Fruit fly (Drosophila melanogaster) whole organism, prepupa: ENCODE measurements around the gene pic.

Experiments used
- Blimp-1 ChIP-seq: fragments of 200-800 bp; sonication (Bioruptor generic); optimal IDR thresholded peaks from 3 replicates; lab custom pipeline; 2017; ENCODE audit warnings: missing biosample characterization, missing genetic modification characterization, mild to moderate bottlenecking, moderate library complexity, missing genetic modification reagents
- CG10631 ChIP-seq: fragments of 200-800 bp; sonication (Bioruptor generic); optimal IDR thresholded peaks from 2 replicates; lab custom pipeline; 2016; ENCODE audit warnings: missing biosample characterization, missing genetic modification characterization
- CG10669 ChIP-seq: fragments of 200-800 bp; sonication (Bioruptor generic); optimal IDR thresholded peaks from 3 replicates; lab custom pipeline; 2018; ENCODE audit warnings: missing biosample characterization, mild to moderate bottlenecking, missing genetic modification characterization, moderate library complexity
- CG11294 ChIP-seq: fragments of 200-800 bp; sonication (Bioruptor generic); IDR thresholded peaks from 2 replicates; pipeline ENCODE4 v1.3.6; 2022; ENCODE audit warnings: missing biosample characterization, missing genetic modification characterization
- CG11902 ChIP-seq: fragments of 200-800 bp; sonication (Bioruptor generic); optimal IDR thresholded peaks from 3 replicates; lab custom pipeline; 2016; ENCODE audit warnings: missing biosample characterization, missing genetic modification characterization
- CG15336 ChIP-seq: fragments of 200-800 bp; sonication (Bioruptor generic); IDR thresholded peaks from 2 replicates; pipeline ENCODE4 v1.3.6; 2022; ENCODE audit warnings: missing biosample characterization, missing genetic modification characterization
- CG1621 ChIP-seq: fragments of 200-800 bp; sonication (Bioruptor generic); optimal IDR thresholded peaks from 3 replicates; lab custom pipeline; 2018; ENCODE audit warnings: missing biosample characterization, mild to moderate bottlenecking, missing genetic modification characterization
- CG16779 ChIP-seq: fragments of 200-800 bp; sonication (Bioruptor generic); optimal IDR thresholded peaks from 3 replicates; lab custom pipeline; 2017; ENCODE audit warnings: missing biosample characterization, mild to moderate bottlenecking, missing genetic modification characterization
- CG31627 ChIP-seq: fragments of 200-800 bp; sonication (Bioruptor generic); optimal IDR thresholded peaks from 3 replicates; lab custom pipeline; 2016; ENCODE audit warnings: missing biosample characterization, missing genetic modification characterization
- CG32006 ChIP-seq: fragments of 200-800 bp; sonication (Bioruptor generic); optimal IDR thresholded peaks from 3 replicates; lab custom pipeline; 2017; ENCODE audit warnings: missing biosample characterization, mild to moderate bottlenecking, missing genetic modification characterization
- CG34406 ChIP-seq: fragments of 200-800 bp; sonication (Bioruptor generic); optimal IDR thresholded peaks from 3 replicates; lab custom pipeline; 2016; ENCODE audit warnings: missing biosample characterization, missing genetic modification characterization
- CG3919 ChIP-seq: fragments of 200-800 bp; sonication (Bioruptor generic); optimal IDR thresholded peaks from 3 replicates; lab custom pipeline; 2016; ENCODE audit warnings: missing biosample characterization, missing genetic modification characterization
- CG6163 ChIP-seq: fragments of 200-800 bp; sonication (Bioruptor generic); IDR thresholded peaks from 3 replicates; pipeline ENCODE4 v1.3.6; 2022; ENCODE audit warnings: missing biosample characterization, missing genetic modification characterization
- CG6276 ChIP-seq: fragments of 200-800 bp; sonication (Bioruptor generic); optimal IDR thresholded peaks from 2 replicates; lab custom pipeline; 2017; ENCODE audit warnings: missing biosample characterization, mild to moderate bottlenecking, missing genetic modification characterization
- CG6808 ChIP-seq: fragments of 200-800 bp; sonication (Bioruptor generic); optimal IDR thresholded peaks from 3 replicates; lab custom pipeline; 2017; ENCODE audit warnings: missing biosample characterization, missing genetic modification characterization, mild to moderate bottlenecking, moderate library complexity, missing genetic modification reagents
- CG8119 ChIP-seq: fragments of 200-800 bp; sonication (Bioruptor generic); IDR thresholded peaks from 3 replicates; pipeline ENCODE4 v1.3.6; 2022; ENCODE audit warnings: missing biosample characterization, missing genetic modification characterization
- CG8632 ChIP-seq: fragments of 200-800 bp; sonication (Bioruptor generic); optimal IDR thresholded peaks from 3 replicates; lab custom pipeline; 2016; ENCODE audit warnings: missing biosample characterization, missing genetic modification characterization
- CG9139 ChIP-seq: fragments of 200-800 bp; sonication (Bioruptor generic); optimal IDR thresholded peaks from 3 replicates; lab custom pipeline; 2017; ENCODE audit warnings: missing biosample characterization, mild to moderate bottlenecking, missing genetic modification characterization
- Eip75B ChIP-seq: fragments of 200-800 bp; sonication (Bioruptor generic); optimal IDR thresholded peaks from 3 replicates; lab custom pipeline; 2016; ENCODE audit warnings: missing biosample characterization, missing genetic modification characterization
- Eip78C ChIP-seq: fragments of 200-800 bp; sonication (Bioruptor generic); peaks from one replicate; lab custom pipeline; 2016; ENCODE audit warnings: missing biosample characterization, missing genetic modification characterization
- Eip93F ChIP-seq: fragments of 200-800 bp; sonication (Bioruptor generic); optimal IDR thresholded peaks from 2 replicates; lab custom pipeline; 2016; ENCODE audit warnings: missing biosample characterization, mild to moderate bottlenecking, missing genetic modification characterization
- Ets21C ChIP-seq: fragments of 200-800 bp; sonication (Bioruptor generic); optimal IDR thresholded peaks from 3 replicates; lab custom pipeline; 2016; ENCODE audit warnings: missing biosample characterization, missing genetic modification characterization
- Ets96B ChIP-seq: fragments of 200-800 bp; optimal IDR thresholded peaks from 2 replicates; lab custom pipeline; 2019; ENCODE audit warnings: missing biosample characterization, mild to moderate bottlenecking, missing genetic modification characterization, moderate library complexity
- Hr39 ChIP-seq: fragments of 200-800 bp; sonication (Bioruptor generic); optimal IDR thresholded peaks from 2 replicates; lab custom pipeline; 2016; ENCODE audit warnings: missing biosample characterization, missing genetic modification characterization
- Hr4 ChIP-seq: fragments of 200-800 bp; sonication (Bioruptor generic); optimal IDR thresholded peaks from 3 replicates; lab custom pipeline; 2016; ENCODE audit warnings: missing biosample characterization, missing genetic modification characterization
- Lpt ChIP-seq: fragments of 200-800 bp; sonication (Bioruptor generic); optimal IDR thresholded peaks from 3 replicates; lab custom pipeline; 2016; ENCODE audit warnings: missing biosample characterization, missing genetic modification characterization
- Met ChIP-seq: fragments of 200-800 bp; sonication (Bioruptor generic); optimal IDR thresholded peaks from 3 replicates; lab custom pipeline; 2016; ENCODE audit warnings: missing biosample characterization, missing genetic modification characterization
- OdsH ChIP-seq: fragments of 200-800 bp; sonication (Bioruptor generic); optimal IDR thresholded peaks from 3 replicates; lab custom pipeline; 2016; ENCODE audit warnings: missing biosample characterization, missing genetic modification characterization
- Smox ChIP-seq: fragments of 200-800 bp; sonication (Bioruptor generic); optimal IDR thresholded peaks from 3 replicates; lab custom pipeline; 2016; ENCODE audit warnings: missing biosample characterization, missing genetic modification characterization
- Sox102F ChIP-seq: fragments of 200-800 bp; sonication (Bioruptor generic); optimal IDR thresholded peaks from 2 replicates; lab custom pipeline; 2016; ENCODE audit warnings: missing biosample characterization, mild to moderate bottlenecking, missing genetic modification characterization
- Sox14 ChIP-seq: fragments of 200-800 bp; sonication (Bioruptor generic); optimal IDR thresholded peaks from 3 replicates; lab custom pipeline; 2016; ENCODE audit warnings: missing biosample characterization, missing genetic modification characterization
- Sox15 ChIP-seq: fragments of 200-800 bp; sonication (Bioruptor generic); optimal IDR thresholded peaks from 3 replicates; lab custom pipeline; 2016; ENCODE audit warnings: missing biosample characterization, missing genetic modification characterization
- achi ChIP-seq: fragments of 200-800 bp; sonication (Bioruptor generic); optimal IDR thresholded peaks from 3 replicates; lab custom pipeline; 2016; ENCODE audit warnings: missing biosample characterization, missing genetic modification characterization
- cyc ChIP-seq: fragments of 200-800 bp; sonication (Bioruptor generic); optimal IDR thresholded peaks from 3 replicates; lab custom pipeline; 2016; ENCODE audit warnings: missing biosample characterization, missing genetic modification characterization
- dac ChIP-seq: fragments of 200-800 bp; sonication (Bioruptor generic); optimal IDR thresholded peaks from 2 replicates; lab custom pipeline; 2017; ENCODE audit warnings: missing biosample characterization, mild to moderate bottlenecking, missing genetic modification characterization
- dsx ChIP-seq: fragments of 200-800 bp; optimal IDR thresholded peaks from 3 replicates; lab custom pipeline; 2019; ENCODE audit warnings: missing biosample characterization, mild to moderate bottlenecking, missing genetic modification characterization, moderate library complexity; ENCODE audit not compliant: poor library complexity, severe bottlenecking
- eg ChIP-seq: fragments of 200-800 bp; sonication (Bioruptor generic); IDR thresholded peaks from 3 replicates; pipeline ENCODE4 v1.3.6; 2022; ENCODE audit warnings: missing biosample characterization, missing genetic modification characterization
- esn ChIP-seq: fragments of 200-800 bp; sonication (Bioruptor generic); optimal IDR thresholded peaks from 2 replicates; lab custom pipeline; 2016; ENCODE audit warnings: missing biosample characterization, mild to moderate bottlenecking, missing genetic modification characterization, moderate library complexity
- fd59A ChIP-seq: fragments of 200-800 bp; sonication (Bioruptor generic); optimal IDR thresholded peaks from 2 replicates; lab custom pipeline; 2017; ENCODE audit warnings: missing biosample characterization, mild to moderate bottlenecking, missing genetic modification characterization, missing genetic modification reagents
- fd85E ChIP-seq: fragments of 200-800 bp; sonication (Bioruptor generic); optimal IDR thresholded peaks from 3 replicates; lab custom pipeline; 2016; ENCODE audit warnings: missing biosample characterization, missing genetic modification characterization
- fkh ChIP-seq: fragments of 200-800 bp; sonication (Bioruptor generic); optimal IDR thresholded peaks from 3 replicates; lab custom pipeline; 2017; ENCODE audit warnings: missing biosample characterization, mild to moderate bottlenecking, missing genetic modification characterization, moderate library complexity
- lz ChIP-seq: fragments of 200-800 bp; sonication (Bioruptor generic); optimal IDR thresholded peaks from 3 replicates; lab custom pipeline; 2016; ENCODE audit warnings: missing biosample characterization, missing genetic modification characterization
- net ChIP-seq: fragments of 200-800 bp; sonication (Bioruptor generic); optimal IDR thresholded peaks from 3 replicates; lab custom pipeline; 2016; ENCODE audit warnings: missing biosample characterization, missing genetic modification characterization
- pdm3 ChIP-seq: fragments of 200-800 bp; sonication (Bioruptor generic); optimal IDR thresholded peaks from 3 replicates; lab custom pipeline; 2016; ENCODE audit warnings: missing biosample characterization, missing genetic modification characterization
- salr ChIP-seq, 2 experiments: fragments of 200-800 bp; sonication (Bioruptor generic); optimal IDR thresholded peaks; 3 replicates each; lab custom pipeline; 2016 to 2018; ENCODE audit warnings: missing biosample characterization in 2 of 2, missing genetic modification characterization in 2 of 2, mild to moderate bottlenecking in 1 of 2
- spab ChIP-seq: fragments of 200-800 bp; sonication (Bioruptor generic); optimal IDR thresholded peaks from 2 replicates; lab custom pipeline; 2017; ENCODE audit warnings: missing biosample characterization, mild to moderate bottlenecking, missing genetic modification characterization, missing genetic modification reagents
- ss ChIP-seq, 2 experiments: fragments of 200-800 bp; sonication (Bioruptor generic); optimal IDR thresholded peaks; 2 replicates in 1 of 2; 3 replicates in 1 of 2; lab custom pipeline; 2017 to 2018; ENCODE audit warnings: mild to moderate bottlenecking in 2 of 2, missing biosample characterization in 2 of 2, missing genetic modification characterization in 2 of 2, moderate library complexity in 1 of 2
- svp ChIP-seq: fragments of 200-800 bp; sonication (Bioruptor generic); peaks from one replicate; lab custom pipeline; 2016; ENCODE audit warnings: missing biosample characterization, missing genetic modification characterization
- topi ChIP-seq: fragments of 200-800 bp; sonication (Bioruptor generic); optimal IDR thresholded peaks from 3 replicates; lab custom pipeline; 2016; ENCODE audit warnings: missing biosample characterization, missing genetic modification characterization
- vri ChIP-seq: fragments of 200-800 bp; sonication (Bioruptor generic); optimal IDR thresholded peaks from 3 replicates; lab custom pipeline; 2016; ENCODE audit warnings: missing biosample characterization, mild to moderate bottlenecking, missing genetic modification characterization

Gene pic

dm6 chr3R:13015811-13016766 is 36.0 kb upstream of the pic start:
- TF ChIP-seq Met (GFP tag; lab: Kevin White, UChicago) (no peak), CG11902 (GFP tag; lab: Kevin White, UChicago) (no peak), cyc (peak; percentile 4), Hr39 (GFP tag; lab: Kevin White, UChicago) (no peak), Sox15 (no peak), salr (GFP tag; optimal IDR thresholded peaks at IDR 0.05; lab: Kevin White, UChicago) (no peak), CG6808 (peak; percentile 42), CG8119 (GFP tag; lab: Robert Waterston, UW) (peak; percentile 40; the same call in 2 of the 3 replicates), CG32006 (GFP tag; lab: Kevin White, UChicago) (peak; percentile 22), CG6276 (GFP tag; lab: Kevin White, UChicago) (peak; percentile 57), Lpt (peak; percentile 60), Hr4 (no peak), Blimp-1 (GFP tag; lab: Kevin White, UChicago) (peak; percentile 32), fd85E (GFP tag; lab: Kevin White, UChicago) (no peak), CG15336 (GFP tag; lab: Robert Waterston, UW) (peak; percentile 24; the same call in 1 of the 2 replicates), Smox (GFP tag; lab: Kevin White, UChicago) (no peak), dac (GFP tag; lab: Kevin White, UChicago) (no peak), CG11294 (no peak), Eip93F (GFP tag; lab: Kevin White, UChicago) (peak; percentile 18), Ets96B (tag; lab: Kevin White, UChicago) (peak; percentile 14), dsx (GFP tag; lab: Kevin White, UChicago) (peak; percentile 61), esn (GFP tag; lab: Kevin White, UChicago) (peak; percentile 11), fd59A (GFP tag; lab: Kevin White, UChicago) (no peak), CG34406 (GFP tag; lab: Kevin White, UChicago) (no peak), CG16779 (tag; lab: Kevin White, UChicago) (peak; percentile 46), lz (GFP tag; lab: Kevin White, UChicago) (no peak), Eip75B (peak; percentile 17), svp (GFP tag; lab: Kevin White, UChicago) (no peak), OdsH (peak; percentile 6), CG9139 (GFP tag; lab: Kevin White, UChicago) (peak; percentile 23), net (GFP tag; lab: Kevin White, UChicago) (peak; percentile 19), Sox102F (GFP tag; lab: Kevin White, UChicago) (no peak), eg (GFP tag; lab: Robert Waterston, UW) (0 out of 3 replicates have a peak, but pooled peaks have one; percentile 5), Sox14 (GFP tag; lab: Kevin White, UChicago) (no peak), CG8632 (no peak), CG10669 (GFP tag; lab: Kevin White, UChicago) (no peak), topi (GFP tag; lab: Kevin White, UChicago) (peak; percentile 22), fkh (GFP tag; lab: Kevin White, UChicago) (peak; percentile 21), CG31627 (GFP tag; lab: Kevin White, UChicago) (no peak), CG1621 (tag; lab: Kevin White, UChicago) (peak; percentile 4), spab (GFP tag; lab: Kevin White, UChicago) (peak; percentile 47), Eip78C (peak; percentile 84), CG10631 (GFP tag; lab: Kevin White, UChicago) (peak; percentile 74), Ets21C (GFP tag; lab: Kevin White, UChicago) (no peak), CG6163 (GFP tag; lab: Robert Waterston, UW) (peak; percentile 50; the same call in 1 of the 3 replicates), achi (GFP tag; lab: Kevin White, UChicago) (no peak), pdm3 (GFP tag; lab: Kevin White, UChicago) (no peak), vri (GFP tag; lab: Kevin White, UChicago) (peak; percentile 72), CG3919 (GFP tag; lab: Kevin White, UChicago) (no peak), ss (GFP tag; optimal IDR thresholded peaks at IDR 0.05; lab: Kevin White, UChicago) (peak; percentile 51 to 70)
